Worm (Caenorhabditis elegans): ENCODE results near the gene rbg-3.

Gene rbg-3

ce11 chrIII:4796039-4796438, 41.8 kb downstream of the rbg-3 start:
- TF ChIP-seq klf-2 (GFP tag; conservative IDR thresholded peaks at IDR 0.05) (no peak), T22C8.4 (GFP tag; IDR thresholded peaks at IDR 0.05) (0 out of 2 replicates have a peak, but pooled peaks have one; percentile 27)

ce11 chrIII:4796536-4796935, 42.3 kb downstream of the rbg-3 start, which contains the start of gene tag-325:
Gene tag-325 (plus strand): TSS chrIII:4796836.
- TF ChIP-seq ztf-29 (GFP tag; IDR thresholded peaks at IDR 0.05) (no peak), ztf-23 (GFP tag; IDR thresholded peaks at IDR 0.05) (no peak), ref-1 (GFP tag; conservative IDR thresholded peaks at IDR 0.05) (no peak), flt-1 (GFP tag; IDR thresholded peaks at IDR 0.05) (no peak), cog-1 (tag; optimal IDR thresholded peaks at IDR 0.05) (no peak), T22C8.4 (GFP tag; IDR thresholded peaks at IDR 0.05) (no peak), klf-2 (GFP tag; conservative IDR thresholded peaks at IDR 0.05) (no peak), tab-1 (GFP tag; IDR thresholded peaks at IDR 0.05) (no peak), med-1 (GFP tag; optimal IDR thresholded peaks at IDR 0.05; ENCODE audit: insufficient read depth) (no peak)

ce11 chrIII:4802707-4803106, 48.5 kb downstream of the rbg-3 start, which contains the start of gene metl-5:
Gene metl-5 (plus strand): TSS chrIII:4803007.
- TF ChIP-seq ztf-23 (GFP tag; IDR thresholded peaks at IDR 0.05), result no peak
- TF ChIP-seq cog-1 (tag; optimal IDR thresholded peaks at IDR 0.05), result no peak
- TF ChIP-seq T22C8.4 (GFP tag; IDR thresholded peaks at IDR 0.05), result no peak
- no peak for TF ChIP-seq ref-1 (GFP tag; conservative IDR thresholded peaks at IDR 0.05)
- TF ChIP-seq ztf-29 (GFP tag; IDR thresholded peaks at IDR 0.05), result no peak
- no peak for TF ChIP-seq flt-1 (GFP tag; IDR thresholded peaks at IDR 0.05)
- no peak for TF ChIP-seq med-1 (GFP tag; optimal IDR thresholded peaks at IDR 0.05; ENCODE audit: insufficient read depth)
- no peak for TF ChIP-seq tab-1 (GFP tag; IDR thresholded peaks at IDR 0.05)
- no peak for TF ChIP-seq klf-2 (GFP tag; conservative IDR thresholded peaks at IDR 0.05)

ce11 chrIII:4806345-4806744, 52.1 kb downstream of the rbg-3 start:
- TF ChIP-seq ztf-29 (GFP tag; IDR thresholded peaks at IDR 0.05), result no peak
- TF ChIP-seq ref-1 (GFP tag; conservative IDR thresholded peaks at IDR 0.05), result no peak
- TF ChIP-seq med-1 (GFP tag; optimal IDR thresholded peaks at IDR 0.05; ENCODE audit: insufficient read depth), result no peak
- TF ChIP-seq tab-1 (GFP tag; IDR thresholded peaks at IDR 0.05), result no peak
- no peak for TF ChIP-seq flt-1 (GFP tag; IDR thresholded peaks at IDR 0.05)
